Worm (Caenorhabditis elegans): ENCODE measurements around the gene Y69A2AR.12.

ce11 chrIV:2549542-2549941, 18.9 kb upstream of the Y69A2AR.12 start:
- TF ChIP-seq unc-62 (GFP tag; optimal IDR thresholded peaks at IDR 0.05) = no peak
- TF ChIP-seq nhr-76 (tag; optimal IDR thresholded peaks at IDR 0.05) = no peak
- no peak for TF ChIP-seq nhr-12 (tag; optimal IDR thresholded peaks at IDR 0.05)
- no peak for TF ChIP-seq elt-3 (tag; optimal IDR thresholded peaks at IDR 0.05)
- no peak for TF ChIP-seq ceh-39 (tag; optimal IDR thresholded peaks at IDR 0.05)
- TF ChIP-seq elt-1 (tag; optimal IDR thresholded peaks at IDR 0.05; ENCODE audit: borderline replicate concordance, insufficient read depth) = no peak
- TF ChIP-seq ces-1 (GFP tag; optimal IDR thresholded peaks at IDR 0.05) = no peak
- TF ChIP-seq blmp-1 (tag; optimal IDR thresholded peaks at IDR 0.05) = no peak
- TF ChIP-seq lin-13 (tag; optimal IDR thresholded peaks at IDR 0.05) = no peak
- no peak for TF ChIP-seq sptf-1 (tag; optimal IDR thresholded peaks at IDR 0.05)
- TF ChIP-seq snpc-4 (tag; optimal IDR thresholded peaks at IDR 0.05) = no peak
- TF ChIP-seq ztf-11 (tag; optimal IDR thresholded peaks at IDR 0.05) = no peak
- TF ChIP-seq mls-2 (tag; optimal IDR thresholded peaks at IDR 0.05) = no peak
- TF ChIP-seq zip-8 (tag; optimal IDR thresholded peaks at IDR 0.05) = no peak
